Worm (Caenorhabditis elegans): ENCODE measurements around the gene fbxa-38.

- TF ChIP-seq unc-62 (GFP tag; optimal IDR thresholded peaks at IDR 0.05): no peak
- TF ChIP-seq nhr-11 (tag; optimal IDR thresholded peaks at IDR 0.05): no peak
- no peak for TF ChIP-seq nhr-237 (tag; optimal IDR thresholded peaks at IDR 0.05)
- TF ChIP-seq ceh-82 (tag; optimal IDR thresholded peaks at IDR 0.05): no peak
Observed at ce11 chrIII:2259329-2259728, 34.9 kb downstream of the fbxa-38 start.
